Fruit fly (Drosophila melanogaster): ENCODE results near the gene spict.

Gene spict

DNA sequence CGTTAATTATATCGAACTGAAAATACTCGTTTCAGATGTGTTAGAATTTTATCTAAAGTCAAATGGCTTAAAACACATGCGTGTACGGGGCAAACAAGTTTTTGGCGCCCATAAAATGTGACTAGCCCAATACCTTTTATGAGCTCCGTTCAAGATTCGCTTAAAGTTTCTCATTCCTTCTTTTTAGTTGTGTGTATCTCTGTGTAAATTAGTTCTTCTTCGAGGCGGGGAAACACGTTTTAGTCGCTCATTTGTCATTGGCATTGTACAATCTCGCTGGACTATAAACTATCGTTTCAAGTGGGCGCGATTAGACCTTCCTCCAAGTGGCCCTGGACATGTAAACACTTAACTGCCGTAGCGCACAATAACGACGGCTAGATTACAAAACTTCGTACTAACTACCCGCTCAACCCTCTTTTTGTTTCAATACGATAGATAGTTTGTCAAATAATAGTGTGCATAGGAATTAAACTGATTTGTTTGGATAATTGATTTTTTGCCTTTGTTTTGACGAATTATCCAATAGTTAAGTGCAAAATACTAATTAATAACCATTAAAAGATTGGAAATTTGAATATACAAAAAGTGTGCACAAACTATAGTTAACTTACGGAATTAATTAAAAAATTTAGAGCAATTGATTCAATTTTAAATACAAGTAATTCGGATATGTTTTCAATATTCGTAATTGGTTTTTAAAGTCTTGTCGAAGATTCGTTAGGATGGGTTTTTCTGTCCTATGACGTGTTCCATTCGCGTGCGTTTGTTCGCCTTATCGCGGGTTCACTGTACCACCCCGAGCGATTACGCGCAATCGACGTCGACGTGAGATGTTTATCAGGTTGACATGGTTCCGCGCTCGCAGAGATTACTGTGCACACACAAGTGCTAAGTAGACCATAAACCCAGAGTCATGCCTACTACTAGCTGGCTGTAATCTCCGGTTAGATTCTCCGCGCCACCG lies 16.2 kb downstream of the spict start (continued):
- TF ChIP-seq CG4730 (GFP tag; IDR thresholded peaks at IDR 0.05) (peak; percentile 48; the same call in 1 of the 2 replicates), CG2202 (tag; optimal IDR thresholded peaks at IDR 0.05) (no peak), B-H2 (GFP tag; optimal IDR thresholded peaks at IDR 0.05) (no peak), zen (tag; optimal IDR thresholded peaks at IDR 0.05) (no peak), danr (GFP tag; IDR thresholded peaks at IDR 0.05) (no peak; the same call in 1 of the 2 replicates), pho (GFP tag; optimal IDR thresholded peaks at IDR 0.05) (peak; percentile 21), Six4 (GFP tag; optimal IDR thresholded peaks at IDR 0.05) (no peak), chif (GFP tag; optimal IDR thresholded peaks at IDR 0.05) (no peak), Kr (GFP tag; optimal IDR thresholded peaks at IDR 0.05) (no peak), Lhr (GFP tag; optimal IDR thresholded peaks at IDR 0.05) (no peak), Mad (GFP tag; optimal IDR thresholded peaks at IDR 0.05) (peak; percentile 14), so (GFP tag; IDR thresholded peaks at IDR 0.05) (0 out of 3 replicates have a peak, but pooled peaks have one; percentile 30), tup (GFP tag; optimal IDR thresholded peaks at IDR 0.05) (no peak), dimm (GFP tag; IDR thresholded peaks at IDR 0.05) (no peak), CG18599 (GFP tag; optimal IDR thresholded peaks at IDR 0.05) (peak; percentile 71), CG32532 (GFP tag; IDR thresholded peaks at IDR 0.05) (peak; percentile 81), pfk (GFP tag; optimal IDR thresholded peaks at IDR 0.05) (no peak), CG11456 (GFP tag; IDR thresholded peaks at IDR 0.05) (no peak), Hr78 (GFP tag; optimal IDR thresholded peaks at IDR 0.05) (no peak), CG30431 (GFP tag; optimal IDR thresholded peaks at IDR 0.05) (no peak), nerfin-2 (GFP tag; IDR thresholded peaks at IDR 0.05; ENCODE audit: partially characterized antibody) (no peak), slbo (GFP tag; IDR thresholded peaks at IDR 0.05) (peak; percentile 62), pnt (GFP tag; optimal IDR thresholded peaks at IDR 0.05) (peak; percentile 10), peb (GFP tag; IDR thresholded peaks at IDR 0.05) (peak; percentile 18; the same call in 1 of the 2 replicates), CG11696 (GFP tag; IDR thresholded peaks at IDR 0.05) (0 out of 2 replicates have a peak, but pooled peaks have one; percentile 31), Hmr (GFP tag; optimal IDR thresholded peaks at IDR 0.05) (peak; percentile 56), CG1529 (GFP tag; optimal IDR thresholded peaks at IDR 0.05) (no peak), CG17385 (GFP tag; optimal IDR thresholded peaks at IDR 0.05) (no peak), CG1603 (tag; optimal IDR thresholded peaks at IDR 0.05) (peak; percentile 27), CG15011 (GFP tag; optimal IDR thresholded peaks at IDR 0.05) (no peak), zf30C (GFP tag; optimal IDR thresholded peaks at IDR 0.05) (no peak), CG4404 (GFP tag; IDR thresholded peaks at IDR 0.05) (no peak), CG12659 (GFP tag; optimal IDR thresholded peaks at IDR 0.05) (peak; percentile 28), sqz (GFP tag; optimal IDR thresholded peaks at IDR 0.05) (no peak), sima (GFP tag; optimal IDR thresholded peaks at IDR 0.05) (no peak), pzg (GFP tag; optimal IDR thresholded peaks at IDR 0.05) (no peak), CG43689 (GFP tag; IDR thresholded peaks at IDR 0.05) (no peak), Dref (GFP tag; IDR thresholded peaks at IDR 0.05) (no peak), Stat92E (GFP tag; optimal IDR thresholded peaks at IDR 0.05) (no peak), Antp (GFP tag; optimal IDR thresholded peaks at IDR 0.05) (no peak), CG10267 (tag; optimal IDR thresholded peaks at IDR 0.05) (peak; percentile 39), otp (GFP tag; IDR thresholded peaks at IDR 0.05) (peak; percentile 37; the same call in 1 of the 3 replicates), CG2889 (GFP tag; IDR thresholded peaks at IDR 0.05) (no peak), CG9437 (GFP tag; optimal IDR thresholded peaks at IDR 0.05) (peak; percentile 13), CG4820 (GFP tag; optimal IDR thresholded peaks at IDR 0.05) (peak; percentile 34), knrl (GFP tag; IDR thresholded peaks at IDR 0.05; ENCODE audit: partially characterized antibody) (no peak), Scr (GFP tag; IDR thresholded peaks at IDR 0.05; ENCODE audit: partially characterized antibody) (no peak), inv (GFP tag; IDR thresholded peaks at IDR 0.05; ENCODE audit: partially characterized antibody) (no peak)
